Fruit fly (Drosophila melanogaster) whole organism, embryonic: ENCODE data around the gene Glut1.

Experiments used
- Aef1 ChIP-seq: fragments of 200-800 bp; sonication (Bioruptor generic); IDR thresholded peaks from 3 replicates; pipeline ENCODE4 v1.3.6; 2022; ENCODE audit warnings: missing biosample characterization, missing genetic modification characterization
- CG1024 ChIP-seq: fragments of 200-800 bp; sonication (Bioruptor generic); IDR thresholded peaks from 2 replicates; pipeline ENCODE4 v1.3.6; 2022; ENCODE audit warnings: missing biosample characterization, missing genetic modification characterization
- CG10321 ChIP-seq: fragments of 200-800 bp; sonication (Bioruptor generic); IDR thresholded peaks from 2 replicates; pipeline ENCODE4 v1.3.6; 2022; ENCODE audit warnings: missing biosample characterization, missing genetic modification characterization
- CG10366 ChIP-seq: fragments of 200-800 bp; sonication (Bioruptor generic); IDR thresholded peaks from 2 replicates; pipeline ENCODE4 v1.3.6; 2022; ENCODE audit warnings: missing biosample characterization, missing genetic modification characterization
- CG12769 ChIP-seq: fragments of 200-800 bp; sonication (Bioruptor generic); optimal IDR thresholded peaks from 2 replicates; lab custom pipeline; 2019; ENCODE audit warnings: missing biosample characterization, mild to moderate bottlenecking, missing genetic modification characterization, moderate library complexity
- CG13287 ChIP-seq: fragments of 200-800 bp; sonication (Bioruptor generic); IDR thresholded peaks from 2 replicates; pipeline ENCODE4 v1.3.6; 2022; ENCODE audit warnings: missing biosample characterization, missing genetic modification characterization; ENCODE audit not compliant: partially characterized antibody
- CG15011 ChIP-seq: fragments of 200-800 bp; sonication (Bioruptor generic); optimal IDR thresholded peaks from 3 replicates; lab custom pipeline; 2018; ENCODE audit warnings: missing biosample characterization, mild to moderate bottlenecking, missing genetic modification characterization
- CG18764 ChIP-seq: fragments of 200-800 bp; sonication (Bioruptor generic); optimal IDR thresholded peaks from 3 replicates; lab custom pipeline; 2016; ENCODE audit warnings: missing biosample characterization, missing genetic modification characterization
- CG2116 ChIP-seq: fragments of 200-800 bp; sonication (Bioruptor generic); optimal IDR thresholded peaks from 3 replicates; lab custom pipeline; 2018; ENCODE audit warnings: missing biosample characterization, mild to moderate bottlenecking, missing genetic modification characterization
- CG2202 ChIP-seq: fragments of 200-800 bp; sonication (Bioruptor generic); optimal IDR thresholded peaks from 2 replicates; lab custom pipeline; 2018; ENCODE audit warnings: missing biosample characterization, mild to moderate bottlenecking, missing genetic modification characterization
- CG30020 ChIP-seq: fragments of 200-800 bp; optimal IDR thresholded peaks from 2 replicates; lab custom pipeline; 2019; ENCODE audit warnings: missing biosample characterization, mild to moderate bottlenecking, missing genetic modification characterization, moderate library complexity
- CG31224 ChIP-seq: fragments of 200-800 bp; sonication (Bioruptor generic); IDR thresholded peaks from 2 replicates; pipeline ENCODE4 v1.3.6; 2022; ENCODE audit warnings: missing biosample characterization, missing genetic modification characterization
- CG32767 ChIP-seq: fragments of 200-800 bp; sonication (Bioruptor generic); IDR thresholded peaks from 2 replicates; pipeline ENCODE4 v1.3.6; 2022; ENCODE audit warnings: missing biosample characterization, missing genetic modification characterization
- CG33557 ChIP-seq: fragments of 200-800 bp; sonication (Bioruptor generic); optimal IDR thresholded peaks from 2 replicates; lab custom pipeline; 2019; ENCODE audit warnings: missing biosample characterization, mild to moderate bottlenecking, missing genetic modification characterization, moderate library complexity
- CG34422 ChIP-seq: fragments of 200-800 bp; sonication (Bioruptor generic); IDR thresholded peaks from 3 replicates; pipeline ENCODE4 v1.3.6; 2022; ENCODE audit warnings: missing biosample characterization, missing genetic modification characterization
- CG3726 ChIP-seq: fragments of 200-800 bp; sonication (Bioruptor generic); IDR thresholded peaks from 3 replicates; pipeline ENCODE4, ENCODE4 v1.3.6; 2022; ENCODE audit warnings: missing biosample characterization, missing genetic modification characterization
- CG4707 ChIP-seq: fragments of 200-800 bp; sonication (Bioruptor generic); optimal IDR thresholded peaks from 2 replicates; lab custom pipeline; 2018; ENCODE audit warnings: missing biosample characterization, mild to moderate bottlenecking, missing genetic modification characterization, moderate library complexity
- CG6254 ChIP-seq: fragments of 200-800 bp; sonication (Bioruptor generic); optimal IDR thresholded peaks from 3 replicates; lab custom pipeline; 2017; ENCODE audit warnings: mild to moderate bottlenecking, missing biosample characterization, missing genetic modification reagents, missing genetic modification characterization
- CG6683 ChIP-seq: fragments of 200-800 bp; sonication (Bioruptor generic); optimal IDR thresholded peaks from 2 replicates; lab custom pipeline; 2017; ENCODE audit warnings: missing biosample characterization, mild to moderate bottlenecking, missing genetic modification characterization, missing genetic modification reagents
- CG6791 ChIP-seq: fragments of 200-800 bp; sonication (Bioruptor generic); IDR thresholded peaks from 3 replicates; pipeline ENCODE4 v1.3.6; 2022; ENCODE audit warnings: missing biosample characterization, missing genetic modification characterization; ENCODE audit not compliant: partially characterized antibody
- CG7987 ChIP-seq: fragments of 200-800 bp; sonication (Bioruptor generic); optimal IDR thresholded peaks from 2 replicates; lab custom pipeline; 2018; ENCODE audit warnings: missing biosample characterization, mild to moderate bottlenecking, missing genetic modification characterization, moderate library complexity
- CG8478 ChIP-seq: fragments of >200 bp; optimal IDR thresholded peaks from 2 replicates; lab custom pipeline; 2018
- CG8924 ChIP-seq: fragments of 200-800 bp; optimal IDR thresholded peaks from 3 replicates; lab custom pipeline; 2019; ENCODE audit warnings: missing biosample characterization, mild to moderate bottlenecking, missing genetic modification characterization, moderate library complexity
- CoRest ChIP-seq: fragments of 200-800 bp; sonication (Bioruptor generic); optimal IDR thresholded peaks from 3 replicates; lab custom pipeline; 2018; ENCODE audit warnings: missing biosample characterization, mild to moderate bottlenecking, missing genetic modification characterization, moderate library complexity
- Dek ChIP-seq: fragments of 200-800 bp; sonication (Bioruptor generic); optimal IDR thresholded peaks from 3 replicates; lab custom pipeline; 2019; ENCODE audit warnings: missing biosample characterization, mild to moderate bottlenecking, missing genetic modification characterization, moderate library complexity
- Eip74EF ChIP-seq, 2 experiments: fragments of 200-800 bp in 1 of 2; fragments of >200 bp in 1 of 2; sonication (Bioruptor generic) in 1 of 2; optimal IDR thresholded peaks; 2 replicates each; lab custom pipeline; 2017 to 2019; ENCODE audit warnings: missing biosample characterization in 2 of 2, missing genetic modification characterization in 2 of 2, mild to moderate bottlenecking in 1 of 2, moderate library complexity in 1 of 2
- Hr51 ChIP-seq, 2 experiments: fragments of 200-800 bp; sonication (Bioruptor generic); optimal IDR thresholded peaks; 2 replicates in 1 of 2; 3 replicates in 1 of 2; lab custom pipeline; 2016 to 2018; ENCODE audit warnings: missing biosample characterization in 2 of 2, missing genetic modification characterization in 2 of 2, mild to moderate bottlenecking in 1 of 2, moderate library complexity in 1 of 2
- Mad ChIP-seq: fragments of 200-800 bp; sonication (Bioruptor generic); optimal IDR thresholded peaks from 2 replicates; lab custom pipeline; 2016; ENCODE audit warnings: missing biosample characterization, missing genetic modification characterization
- Max ChIP-seq: fragments of 200-800 bp; sonication (Bioruptor generic); optimal IDR thresholded peaks from 2 replicates; lab custom pipeline; 2016; ENCODE audit warnings: missing biosample characterization, mild to moderate bottlenecking, missing genetic modification characterization
- Nf-YC ChIP-seq: fragments of 200-800 bp; optimal IDR thresholded peaks from 3 replicates; lab custom pipeline; 2019; ENCODE audit warnings: missing biosample characterization, mild to moderate bottlenecking, missing genetic modification characterization, moderate library complexity
- Ravus ChIP-seq: fragments of 200-800 bp; sonication (Bioruptor generic); IDR thresholded peaks from 2 replicates; pipeline ENCODE4 v1.3.6; 2022; ENCODE audit warnings: missing biosample characterization, missing genetic modification characterization
- Rfx ChIP-seq: fragments of 200-800 bp; sonication (Bioruptor generic); IDR thresholded peaks from 2 replicates; pipeline ENCODE4 v1.3.6; 2022; ENCODE audit warnings: missing biosample characterization, missing genetic modification characterization
- Sox102F ChIP-seq: fragments of 200-800 bp; sonication (Bioruptor generic); optimal IDR thresholded peaks from 2 replicates; lab custom pipeline; 2018; ENCODE audit warnings: missing biosample characterization, mild to moderate bottlenecking, missing genetic modification characterization, moderate library complexity
- abd-A ChIP-seq: fragments of 200-800 bp; sonication (Bioruptor generic); optimal IDR thresholded peaks from 3 replicates; lab custom pipeline; 2019; ENCODE audit warnings: missing biosample characterization, mild to moderate bottlenecking, missing genetic modification characterization, moderate library complexity
- br ChIP-seq: fragments of >200 bp; optimal IDR thresholded peaks from 2 replicates; lab custom pipeline; 2017
- btn ChIP-seq: fragments of 200-800 bp; sonication (Bioruptor generic); optimal IDR thresholded peaks from 2 replicates; lab custom pipeline; 2016; ENCODE audit warnings: missing biosample characterization, missing genetic modification characterization
- chm ChIP-seq: fragments of 200-800 bp; sonication (Bioruptor generic); IDR thresholded peaks from 2 replicates; pipeline ENCODE4 v1.3.6; 2022; ENCODE audit warnings: missing biosample characterization, missing genetic modification characterization
- crol ChIP-seq: fragments of 200-800 bp; sonication (Bioruptor generic); IDR thresholded peaks from 2 replicates; pipeline ENCODE4 v1.3.6; 2022; ENCODE audit warnings: missing biosample characterization, missing genetic modification characterization
- fd102C ChIP-seq: fragments of 200-800 bp; sonication (Bioruptor generic); optimal IDR thresholded peaks from 2 replicates; lab custom pipeline; 2018; ENCODE audit warnings: missing biosample characterization, mild to moderate bottlenecking, missing genetic modification characterization, moderate library complexity
- gcm2 ChIP-seq: fragments of 200-800 bp; sonication (Bioruptor generic); optimal IDR thresholded peaks from 2 replicates; lab custom pipeline; 2016; ENCODE audit warnings: missing biosample characterization, missing genetic modification characterization
- gfzf ChIP-seq: fragments of 200-800 bp; sonication (Bioruptor generic); optimal IDR thresholded peaks from 2 replicates; lab custom pipeline; 2016; ENCODE audit warnings: missing biosample characterization, mild to moderate bottlenecking, missing genetic modification characterization, moderate library complexity
- kay ChIP-seq: fragments of 200-800 bp; sonication (Bioruptor generic); optimal IDR thresholded peaks from 2 replicates; lab custom pipeline; 2016; ENCODE audit warnings: missing biosample characterization, missing genetic modification characterization
- lab ChIP-seq: fragments of 200-800 bp; sonication (Bioruptor generic); optimal IDR thresholded peaks from 3 replicates; lab custom pipeline; 2017; ENCODE audit warnings: missing biosample characterization, missing genetic modification characterization, mild to moderate bottlenecking, moderate library complexity, missing genetic modification reagents
- pho ChIP-seq: fragments of 200-800 bp; sonication (Bioruptor generic); optimal IDR thresholded peaks from 2 replicates; lab custom pipeline; 2016; ENCODE audit warnings: missing biosample characterization, missing genetic modification characterization
- prd ChIP-seq, 3 experiments: fragments of >200 bp in 2 of 3; fragments of 200-800 bp in 1 of 3; sonication (Bioruptor generic) in 1 of 3; optimal IDR thresholded peaks in 2 of 3; IDR thresholded peaks in 1 of 3; 2 replicates in 2 of 3; 3 replicates in 1 of 3; pipeline versions ENCODE4 v1.3.6 to Lab custom; 2017 to 2022; ENCODE audit warnings: missing biosample characterization in 1 of 3, missing genetic modification characterization in 1 of 3
- salm ChIP-seq: fragments of 200-800 bp; sonication (Bioruptor generic); optimal IDR thresholded peaks from 2 replicates; lab custom pipeline; 2018; ENCODE audit warnings: missing biosample characterization, mild to moderate bottlenecking, missing genetic modification characterization
- sens ChIP-seq: fragments of 200-800 bp; sonication (Bioruptor generic); peaks from one replicate; lab custom pipeline; 2016; ENCODE audit warnings: missing biosample characterization, missing genetic modification characterization
- slp2 ChIP-seq: fragments of 200-800 bp; sonication (Bioruptor generic); optimal IDR thresholded peaks from 2 replicates; lab custom pipeline; 2016; ENCODE audit warnings: missing biosample characterization, missing genetic modification characterization
- tin ChIP-seq: fragments of 200-800 bp; sonication (Bioruptor generic); optimal IDR thresholded peaks from 3 replicates; lab custom pipeline; 2016; ENCODE audit warnings: missing biosample characterization, missing genetic modification characterization
- unpg ChIP-seq: fragments of 200-800 bp; sonication (Bioruptor generic); optimal IDR thresholded peaks from 3 replicates; lab custom pipeline; 2018; ENCODE audit warnings: missing biosample characterization, mild to moderate bottlenecking, missing genetic modification characterization, moderate library complexity
- vfl ChIP-seq: fragments of 200-800 bp; sonication (Bioruptor generic); optimal IDR thresholded peaks from 2 replicates; lab custom pipeline; 2016; ENCODE audit warnings: missing biosample characterization, missing genetic modification characterization

Gene Glut1

dm6 chr3L:917225-917624 lies 3.4 kb downstream of the Glut1 start (continued):
- TF ChIP-seq CG30020 (no peak), CG7987 (GFP tag; lab: Kevin White, UChicago) (no peak), gfzf (GFP tag; lab: Kevin White, UChicago) (no peak), gcm2 (GFP tag; lab: Kevin White, UChicago) (no peak), fd102C (GFP tag; lab: Kevin White, UChicago) (no peak), CG12769 (tag; lab: Kevin White, UChicago) (peak; percentile 21), CG2116 (GFP tag; lab: Kevin White, UChicago) (no peak), CG2202 (no peak), Ravus (GFP tag; lab: Robert Waterston, UW) (no peak), CG10366 (GFP tag; lab: Robert Waterston, UW) (peak; percentile 13; the same call in 1 of the 2 replicates), pho (GFP tag; lab: Kevin White, UChicago) (no peak), tin (GFP tag; lab: Kevin White, UChicago) (peak; percentile 34), CG32767 (no peak), CG13287 (no peak), CG8924 (tag; lab: Kevin White, UChicago) (peak; percentile 4), Nf-YC (peak; percentile 5), crol (no peak), CG1024 (GFP tag; lab: Robert Waterston, UW) (no peak), prd (optimal IDR thresholded peaks at IDR 0.05; lab: Kevin White, UChicago) (no peak), prd (GFP tag; IDR thresholded peaks at IDR 0.05; lab: Robert Waterston, UW) (peak; percentile 39; the same call in 1 of the 3 replicates), CG15011 (GFP tag; lab: Kevin White, UChicago) (no peak), CG34422 (GFP tag; lab: Robert Waterston, UW) (no peak), CG33557 (GFP tag; lab: Kevin White, UChicago) (no peak), lab (GFP tag; lab: Kevin White, UChicago) (peak; percentile 2), abd-A (tag; lab: Kevin White, UChicago) (peak; percentile 60), CG31224 (no peak), Mad (no peak), CG8478 (lab: Kevin White, UChicago) (no peak), chm (GFP tag; lab: Robert Waterston, UW) (no peak), Eip74EF (GFP tag; optimal IDR thresholded peaks at IDR 0.05; lab: Kevin White, UChicago) (no peak), salm (tag; lab: Kevin White, UChicago) (no peak), CoRest (tag; lab: Kevin White, UChicago) (peak; percentile 29), Dek (tag; lab: Kevin White, UChicago) (peak; percentile 8), br (lab: Kevin White, UChicago) (no peak), slp2 (GFP tag; lab: Kevin White, UChicago) (no peak), CG10321 (GFP tag; lab: Robert Waterston, UW) (no peak), CG4707 (GFP tag; lab: Kevin White, UChicago) (no peak), vfl (GFP tag; lab: Kevin White, UChicago) (no peak), CG18764 (GFP tag; lab: Kevin White, UChicago) (no peak), btn (GFP tag; lab: Kevin White, UChicago) (no peak), CG6683 (no peak), CG3726 (GFP tag; lab: Robert Waterston, UW) (no peak), CG6254 (GFP tag; lab: Kevin White, UChicago) (no peak), Aef1 (no peak), Hr51 (GFP tag; optimal IDR thresholded peaks at IDR 0.05; lab: Kevin White, UChicago) (peak in 1 of 2 experiments; percentile 47), Rfx (GFP tag; lab: Robert Waterston, UW) (peak; percentile 56), kay (GFP tag; lab: Kevin White, UChicago) (no peak), sens (GFP tag; lab: Kevin White, UChicago) (peak; percentile 53), Sox102F (GFP tag; lab: Kevin White, UChicago) (peak; percentile 45), unpg (GFP tag; lab: Kevin White, UChicago) (no peak), Max (GFP tag; lab: Kevin White, UChicago) (no peak), CG6791 (no peak)
